Fruit fly (Drosophila melanogaster): ENCODE data around the gene CG12715.

Gene CG12715

dm6 chrX:13087333-13087828 is 32.3 kb upstream of the CG12715 start (continued):
- no peak for TF ChIP-seq Ptx1 (GFP tag; IDR thresholded peaks at IDR 0.05)
- no peak for TF ChIP-seq sens (GFP tag)
- TF ChIP-seq dmrt11E (tag; optimal IDR thresholded peaks at IDR 0.05) = no peak
- TF ChIP-seq CG16813 (GFP tag; IDR thresholded peaks at IDR 0.05; ENCODE audit: partially characterized antibody) = no peak
- no peak for TF ChIP-seq CG16779 (GFP tag; IDR thresholded peaks at IDR 0.05)
- TF ChIP-seq Gsc (GFP tag; IDR thresholded peaks at IDR 0.05) = no peak
- no peak for TF ChIP-seq Jarid2 (GFP tag; optimal IDR thresholded peaks at IDR 0.05)
- no peak for TF ChIP-seq CG3065 (GFP tag; optimal IDR thresholded peaks at IDR 0.05)
- TF ChIP-seq Max (GFP tag; optimal IDR thresholded peaks at IDR 0.05) = no peak
- TF ChIP-seq B-H2 (GFP tag; optimal IDR thresholded peaks at IDR 0.05) = peak; percentile 36
- TF ChIP-seq sd (tag; optimal IDR thresholded peaks at IDR 0.05) = peak; percentile 10
- no peak for TF ChIP-seq Stat92E (GFP tag; optimal IDR thresholded peaks at IDR 0.05)
- TF ChIP-seq ap (GFP tag; IDR thresholded peaks at IDR 0.05) = no peak
- no peak for TF ChIP-seq ato (GFP tag; IDR thresholded peaks at IDR 0.05; ENCODE audit: partially characterized antibody)
- TF ChIP-seq Hr51 (GFP tag; optimal IDR thresholded peaks at IDR 0.05) = no peak
- no peak for TF ChIP-seq CG14860 (GFP tag; IDR thresholded peaks at IDR 0.05; ENCODE audit: partially characterized antibody)
- TF ChIP-seq CG10979 (tag; optimal IDR thresholded peaks at IDR 0.05) = no peak
- TF ChIP-seq CG8388 (GFP tag; optimal IDR thresholded peaks at IDR 0.05) = no peak
- no peak for TF ChIP-seq CG8290 (GFP tag; optimal IDR thresholded peaks at IDR 0.05)
- TF ChIP-seq CG8290 (tag; optimal IDR thresholded peaks at IDR 0.05) = no peak
- no peak for TF ChIP-seq Drgx (GFP tag; IDR thresholded peaks at IDR 0.05)
- peak; percentile 84 for TF ChIP-seq mirr (GFP tag; optimal IDR thresholded peaks at IDR 0.05)
- TF ChIP-seq CkIIα-i1 (GFP tag; IDR thresholded peaks at IDR 0.05) = no peak
- TF ChIP-seq pzg (GFP tag; optimal IDR thresholded peaks at IDR 0.05) = no peak
- no peak for TF ChIP-seq D19A (tag; optimal IDR thresholded peaks at IDR 0.05)
- no peak for TF ChIP-seq HLH54F (GFP tag; optimal IDR thresholded peaks at IDR 0.05)
- no peak for TF ChIP-seq her (GFP tag; optimal IDR thresholded peaks at IDR 0.05)
- TF ChIP-seq gro (GFP tag; optimal IDR thresholded peaks at IDR 0.05) = peak; percentile 51
- peak; percentile 50 for TF ChIP-seq cg (GFP tag; optimal IDR thresholded peaks at IDR 0.05)
- TF ChIP-seq CG9727 (GFP tag; optimal IDR thresholded peaks at IDR 0.05) = no peak
- TF ChIP-seq CG5245 (GFP tag; optimal IDR thresholded peaks at IDR 0.05) = no peak
- TF ChIP-seq inv (GFP tag; IDR thresholded peaks at IDR 0.05; ENCODE audit: partially characterized antibody) = no peak
- no peak for TF ChIP-seq CG10147 (GFP tag; optimal IDR thresholded peaks at IDR 0.05)
- no peak for TF ChIP-seq Kr (GFP tag; optimal IDR thresholded peaks at IDR 0.05)
- TF ChIP-seq HmgZ (tag; optimal IDR thresholded peaks at IDR 0.05) = peak; percentile 50
- peak; percentile 14 for TF ChIP-seq CG18599 (GFP tag; optimal IDR thresholded peaks at IDR 0.05)
- no peak for TF ChIP-seq emc (GFP tag; optimal IDR thresholded peaks at IDR 0.05)
- peak; percentile 33 for TF ChIP-seq CG6765 (GFP tag; optimal IDR thresholded peaks at IDR 0.05)
- TF ChIP-seq CoRest (tag; optimal IDR thresholded peaks at IDR 0.05) = no peak
- no peak for TF ChIP-seq CG3407 (GFP tag; optimal IDR thresholded peaks at IDR 0.05)
- TF ChIP-seq CG13296 (GFP tag; optimal IDR thresholded peaks at IDR 0.05) = peak; percentile 28
- peak; percentile 12 for TF ChIP-seq caup (GFP tag; optimal IDR thresholded peaks at IDR 0.05; ENCODE audit: severe bottlenecking)
- no peak for TF ChIP-seq B-H1 (GFP tag; IDR thresholded peaks at IDR 0.05)
- no peak for TF ChIP-seq tna (GFP tag; IDR thresholded peaks at IDR 0.05; ENCODE audit: partially characterized antibody)
- no peak for TF ChIP-seq phol (tag; optimal IDR thresholded peaks at IDR 0.05)
- TF ChIP-seq lbe (GFP tag; optimal IDR thresholded peaks at IDR 0.05) = peak; percentile 2
- no peak for TF ChIP-seq CG15073 (GFP tag; optimal IDR thresholded peaks at IDR 0.05)
- TF ChIP-seq unpg (GFP tag; optimal IDR thresholded peaks at IDR 0.05) = no peak
- TF ChIP-seq amos (GFP tag; IDR thresholded peaks at IDR 0.05; ENCODE audit: partially characterized antibody) = no peak
- no peak for TF ChIP-seq CG18476 (GFP tag; optimal IDR thresholded peaks at IDR 0.05)
